Fruit fly (Drosophila melanogaster) whole organism, embryonic: ENCODE measurements around the gene CG4462.

Experiments
- ATbp ChIP-seq: fragments of 200-800 bp; sonication (Bioruptor generic); optimal IDR thresholded peaks from 2 replicates; lab custom pipeline; 2017; ENCODE audit warnings: missing biosample characterization, mild to moderate bottlenecking, missing genetic modification characterization, missing genetic modification reagents
- Asciz ChIP-seq: fragments of 200-800 bp; sonication (Bioruptor generic); optimal IDR thresholded peaks from 2 replicates; lab custom pipeline; 2017; ENCODE audit warnings: missing biosample characterization, mild to moderate bottlenecking, missing genetic modification characterization, missing genetic modification reagents
- Atf-2 ChIP-seq: fragments of 200-800 bp; sonication (Bioruptor generic); optimal IDR thresholded peaks from 2 replicates; lab custom pipeline; 2016; ENCODE audit warnings: missing biosample characterization, missing genetic modification characterization
- Awh ChIP-seq: fragments of 200-800 bp; sonication (Bioruptor generic); IDR thresholded peaks from 2 replicates; pipeline ENCODE4, ENCODE4 v1.3.6; 2022; ENCODE audit warnings: missing biosample characterization, missing genetic modification characterization
- CG11093 ChIP-seq: fragments of 200-800 bp; sonication (Bioruptor generic); IDR thresholded peaks from 3 replicates; pipeline ENCODE4 v1.3.6; 2022; ENCODE audit warnings: missing biosample characterization, missing genetic modification characterization
- CG12236 ChIP-seq: fragments of 200-800 bp; sonication (Bioruptor generic); optimal IDR thresholded peaks from 2 replicates; lab custom pipeline; 2016; ENCODE audit warnings: missing biosample characterization, missing genetic modification characterization
- CG13424 ChIP-seq: fragments of 200-800 bp; sonication (Bioruptor generic); optimal IDR thresholded peaks from 2 replicates; lab custom pipeline; 2019; ENCODE audit warnings: missing biosample characterization, mild to moderate bottlenecking, missing genetic modification characterization, moderate library complexity
- CG14441 ChIP-seq: fragments of 200-800 bp; sonication (Bioruptor generic); IDR thresholded peaks from 2 replicates; pipeline ENCODE4 v1.3.6; 2022; ENCODE audit warnings: missing biosample characterization, missing genetic modification characterization
- CG14710 ChIP-seq: fragments of 200-800 bp; sonication (Bioruptor generic); optimal IDR thresholded peaks from 3 replicates; lab custom pipeline; 2019; ENCODE audit warnings: missing biosample characterization, mild to moderate bottlenecking, missing genetic modification characterization, moderate library complexity
- CG14965 ChIP-seq: fragments of 200-800 bp; sonication (Bioruptor generic); optimal IDR thresholded peaks from 2 replicates; lab custom pipeline; 2016; ENCODE audit warnings: missing biosample characterization, missing genetic modification characterization, borderline replicate concordance
- CG15011 ChIP-seq: fragments of 200-800 bp; sonication (Bioruptor generic); optimal IDR thresholded peaks from 3 replicates; lab custom pipeline; 2018; ENCODE audit warnings: missing biosample characterization, mild to moderate bottlenecking, missing genetic modification characterization
- CG15514 ChIP-seq: fragments of 200-800 bp; sonication (Bioruptor generic); optimal IDR thresholded peaks from 3 replicates; lab custom pipeline; 2017; ENCODE audit warnings: missing biosample characterization, missing genetic modification characterization, mild to moderate bottlenecking, moderate library complexity, missing genetic modification reagents
- CG16813 ChIP-seq: fragments of 200-800 bp; sonication (Bioruptor generic); IDR thresholded peaks from 3 replicates; pipeline ENCODE4 v1.3.6; 2022; ENCODE audit warnings: missing biosample characterization, missing genetic modification characterization; ENCODE audit not compliant: partially characterized antibody
- CG17328 ChIP-seq: fragments of 200-800 bp; sonication (Bioruptor generic); IDR thresholded peaks from 2 replicates; pipeline ENCODE4 v1.3.6; 2022; ENCODE audit warnings: missing biosample characterization, missing genetic modification characterization
- CG17612 ChIP-seq: fragments of 200-800 bp; sonication (Bioruptor generic); IDR thresholded peaks from 2 replicates; pipeline ENCODE4 v1.3.6; 2022; ENCODE audit warnings: missing biosample characterization, missing genetic modification characterization
- CG2199 ChIP-seq: fragments of 200-800 bp; sonication (Bioruptor generic); IDR thresholded peaks from 3 replicates; pipeline ENCODE4 v1.3.6; 2022; ENCODE audit warnings: missing biosample characterization, missing genetic modification characterization
- CG33557 ChIP-seq: fragments of 200-800 bp; sonication (Bioruptor generic); optimal IDR thresholded peaks from 2 replicates; lab custom pipeline; 2019; ENCODE audit warnings: missing biosample characterization, mild to moderate bottlenecking, missing genetic modification characterization, moderate library complexity
- CG34224 ChIP-seq: fragments of 200-800 bp; sonication (Bioruptor generic); IDR thresholded peaks from 3 replicates; pipeline ENCODE4 v1.3.6; 2022; ENCODE audit warnings: missing biosample characterization, missing genetic modification characterization; ENCODE audit not compliant: partially characterized antibody
- CG5180 ChIP-seq: fragments of 200-800 bp; sonication (Bioruptor generic); optimal IDR thresholded peaks from 3 replicates; lab custom pipeline; 2017; ENCODE audit warnings: missing biosample characterization, missing genetic modification characterization, mild to moderate bottlenecking, moderate library complexity, missing genetic modification reagents
- CG7928 ChIP-seq: fragments of 200-800 bp; sonication (Bioruptor generic); optimal IDR thresholded peaks from 2 replicates; lab custom pipeline; 2017; ENCODE audit warnings: missing biosample characterization, mild to moderate bottlenecking, missing genetic modification characterization
- CG8089 ChIP-seq: fragments of 200-800 bp; sonication (Bioruptor generic); optimal IDR thresholded peaks from 3 replicates; lab custom pipeline; 2016; ENCODE audit warnings: missing biosample characterization, missing genetic modification characterization
- CG8388 ChIP-seq: fragments of 200-800 bp; sonication (Bioruptor generic); optimal IDR thresholded peaks from 2 replicates; lab custom pipeline; 2019; ENCODE audit warnings: missing biosample characterization, mild to moderate bottlenecking, missing genetic modification characterization, moderate library complexity
- CG9215 ChIP-seq: fragments of 200-800 bp; sonication (Bioruptor generic); IDR thresholded peaks from 2 replicates; pipeline ENCODE4 v1.3.6; 2022; ENCODE audit warnings: missing biosample characterization, missing genetic modification characterization
- Dip2 ChIP-seq: fragments of 200-800 bp; sonication (Bioruptor generic); IDR thresholded peaks from 2 replicates; pipeline ENCODE4 v1.3.6; 2022; ENCODE audit warnings: missing biosample characterization, missing genetic modification characterization
- Doc2 ChIP-seq: fragments of 200-800 bp; sonication (Bioruptor generic); IDR thresholded peaks from 2 replicates; pipeline ENCODE4 v1.3.6; 2022; ENCODE audit warnings: missing biosample characterization, missing genetic modification characterization
- Drgx ChIP-seq: fragments of 200-800 bp; sonication (Bioruptor generic); IDR thresholded peaks from 2 replicates; pipeline ENCODE4 v1.3.6; 2022; ENCODE audit warnings: missing biosample characterization, missing genetic modification characterization
- E2f2 ChIP-seq: fragments of 200-800 bp; sonication (Bioruptor generic); IDR thresholded peaks from 2 replicates; pipeline ENCODE4 v1.3.6; 2022; ENCODE audit warnings: missing biosample characterization, missing genetic modification characterization
- Lim3 ChIP-seq: fragments of 200-800 bp; sonication (Bioruptor generic); IDR thresholded peaks from 2 replicates; pipeline ENCODE4 v1.3.6; 2022; ENCODE audit warnings: missing biosample characterization, missing genetic modification characterization
- MTF-1 ChIP-seq: fragments of 200-800 bp; sonication (Bioruptor generic); optimal IDR thresholded peaks from 2 replicates; lab custom pipeline; 2018; ENCODE audit warnings: missing biosample characterization, mild to moderate bottlenecking, missing genetic modification characterization, borderline replicate concordance
- Oli ChIP-seq: fragments of 200-800 bp; sonication (Bioruptor generic); optimal IDR thresholded peaks from 2 replicates; lab custom pipeline; 2018; ENCODE audit warnings: missing biosample characterization, mild to moderate bottlenecking, missing genetic modification characterization, moderate library complexity
- Sry-β ChIP-seq: fragments of 200-800 bp; sonication (Bioruptor generic); optimal IDR thresholded peaks from 2 replicates; lab custom pipeline; 2018; ENCODE audit warnings: missing biosample characterization, mild to moderate bottlenecking, missing genetic modification characterization, moderate library complexity
- cato ChIP-seq: fragments of 200-800 bp; sonication (Bioruptor generic); optimal IDR thresholded peaks from 2 replicates; lab custom pipeline; 2016; ENCODE audit warnings: missing biosample characterization, missing genetic modification characterization, borderline replicate concordance
- cg ChIP-seq: fragments of 200-800 bp; sonication (Bioruptor generic); optimal IDR thresholded peaks from 3 replicates; lab custom pipeline; 2019; ENCODE audit warnings: missing biosample characterization, mild to moderate bottlenecking, missing genetic modification characterization, moderate library complexity
- ci ChIP-seq: fragments of 200-800 bp; sonication (Bioruptor generic); IDR thresholded peaks from 3 replicates; pipeline ENCODE4 v1.3.6; 2022; ENCODE audit warnings: missing biosample characterization, missing genetic modification characterization
- disco-r ChIP-seq: fragments of 200-800 bp; sonication (Bioruptor generic); optimal IDR thresholded peaks from 2 replicates; lab custom pipeline; 2016; ENCODE audit warnings: missing biosample characterization, missing genetic modification characterization
- dpn ChIP-seq, 2 experiments: fragments of 200-800 bp; sonication (Bioruptor generic); optimal IDR thresholded peaks; 3 replicates each; lab custom pipeline; 2016; ENCODE audit warnings: missing biosample characterization in 2 of 2, missing genetic modification characterization in 2 of 2
- esg ChIP-seq: fragments of 200-800 bp; sonication (Bioruptor generic); conservative IDR thresholded peaks from 2 replicates; pipeline ENCODE4 v1.3.6; 2022; ENCODE audit warnings: missing biosample characterization, missing genetic modification characterization
- ftz-f1 ChIP-seq: fragments of 200-800 bp; sonication (Bioruptor generic); optimal IDR thresholded peaks from 2 replicates; lab custom pipeline; 2016; ENCODE audit warnings: missing biosample characterization, missing genetic modification characterization
- jumu ChIP-seq: fragments of 200-800 bp; sonication (Bioruptor generic); optimal IDR thresholded peaks from 3 replicates; lab custom pipeline; 2016; ENCODE audit warnings: missing biosample characterization, missing genetic modification characterization
- kni ChIP-seq: fragments of 200-800 bp; sonication (Bioruptor generic); optimal IDR thresholded peaks from 3 replicates; lab custom pipeline; 2017; ENCODE audit warnings: mild to moderate bottlenecking, missing biosample characterization, missing genetic modification reagents, missing genetic modification characterization
- nerfin-2 ChIP-seq: fragments of 200-800 bp; sonication (Bioruptor generic); IDR thresholded peaks from 2 replicates; pipeline ENCODE4 v1.3.6; 2022; ENCODE audit warnings: missing biosample characterization, missing genetic modification characterization; ENCODE audit not compliant: partially characterized antibody
- oc ChIP-seq: fragments of 200-800 bp; sonication (Bioruptor generic); optimal IDR thresholded peaks from 2 replicates; lab custom pipeline; 2018; ENCODE audit warnings: missing biosample characterization, mild to moderate bottlenecking, missing genetic modification characterization, moderate library complexity
- peb ChIP-seq: fragments of 200-800 bp; sonication (Bioruptor generic); IDR thresholded peaks from 2 replicates; pipeline ENCODE4 v1.3.6; 2022; ENCODE audit warnings: missing biosample characterization, missing genetic modification characterization
- pho ChIP-seq: fragments of 200-800 bp; sonication (Bioruptor generic); optimal IDR thresholded peaks from 2 replicates; lab custom pipeline; 2016; ENCODE audit warnings: missing biosample characterization, missing genetic modification characterization
- pum ChIP-seq: fragments of 200-800 bp; sonication (Bioruptor generic); optimal IDR thresholded peaks from 2 replicates; lab custom pipeline; 2016; ENCODE audit warnings: missing biosample characterization, missing genetic modification characterization
- repo ChIP-seq: fragments of 200-800 bp; sonication (Bioruptor generic); optimal IDR thresholded peaks from 2 replicates; lab custom pipeline; 2016; ENCODE audit warnings: missing biosample characterization, missing genetic modification characterization
- shn ChIP-seq: fragments of 200-800 bp; sonication (Bioruptor generic); optimal IDR thresholded peaks from 3 replicates; lab custom pipeline; 2016; ENCODE audit warnings: missing biosample characterization, missing genetic modification characterization
- sug ChIP-seq: fragments of 200-800 bp; optimal IDR thresholded peaks from 2 replicates; lab custom pipeline; 2019; ENCODE audit warnings: missing biosample characterization, mild to moderate bottlenecking, missing genetic modification characterization, moderate library complexity
- yki ChIP-seq: fragments of >200 bp; optimal IDR thresholded peaks from 3 replicates; lab custom pipeline; 2018
- zfh1 ChIP-seq: fragments of 200-800 bp; sonication (Bioruptor generic); IDR thresholded peaks from 3 replicates; pipeline ENCODE4 v1.3.6; 2022; ENCODE audit warnings: missing biosample characterization, missing genetic modification characterization

CG4462 gene

dm6 chr3R:19905932-19906439 lies 19.2 kb downstream of the CG4462 start:
- TF ChIP-seq shn (GFP tag; lab: Kevin White, UChicago) (peak; percentile 76), CG33557 (no peak), dpn (GFP tag; optimal IDR thresholded peaks at IDR 0.05; lab: Kevin White, UChicago) (peak; percentile 71 to 89), oc (tag; lab: Kevin White, UChicago) (peak; percentile 44), CG17328 (GFP tag; lab: Robert Waterston, UW) (peak; percentile 76), nerfin-2 (GFP tag; lab: Robert Waterston, UW) (no peak), Awh (GFP tag; lab: Robert Waterston, UW) (peak; percentile 74; the same call in 1 of the 2 replicates), CG5180 (GFP tag; lab: Kevin White, UChicago) (peak; percentile 49), CG15011 (GFP tag; lab: Kevin White, UChicago) (peak; percentile 41), Oli (tag; lab: Kevin White, UChicago) (peak; percentile 83), Sry-β (no peak), CG14965 (GFP tag; lab: Kevin White, UChicago) (peak; percentile 14), CG7928 (GFP tag; lab: Kevin White, UChicago) (no peak), CG34224 (GFP tag; lab: Robert Waterston, UW) (no peak), cg (peak; percentile 32), Atf-2 (GFP tag; lab: Kevin White, UChicago) (peak; percentile 45), CG15514 (peak; percentile 74), CG11093 (GFP tag; lab: Robert Waterston, UW) (peak; percentile 67; the same call in 2 of the 3 replicates), zfh1 (GFP tag; lab: Robert Waterston, UW) (peak; percentile 81), jumu (GFP tag; lab: Kevin White, UChicago) (peak; percentile 52), Lim3 (GFP tag; lab: Robert Waterston, UW) (peak; percentile 46; the same call in 1 of the 2 replicates), Doc2 (GFP tag; lab: Robert Waterston, UW) (0 out of 2 replicates have a peak, but pooled peaks have one; percentile 29), Drgx (GFP tag; lab: Robert Waterston, UW) (peak; percentile 84), disco-r (GFP tag; lab: Kevin White, UChicago) (peak; percentile 46), pum (no peak), MTF-1 (GFP tag; lab: Kevin White, UChicago) (peak; percentile 38), cato (peak; percentile 40), E2f2 (GFP tag; lab: Robert Waterston, UW) (peak; percentile 58), Asciz (GFP tag; lab: Kevin White, UChicago) (peak; percentile 50), CG8089 (GFP tag; lab: Kevin White, UChicago) (peak; percentile 44), CG13424 (tag; lab: Kevin White, UChicago) (peak; percentile 78), ATbp (peak; percentile 78), ci (GFP tag; lab: Robert Waterston, UW) (peak; percentile 90), CG8388 (GFP tag; lab: Kevin White, UChicago) (peak; percentile 61), Dip2 (GFP tag; lab: Robert Waterston, UW) (no peak), yki (no peak), CG14710 (tag; lab: Kevin White, UChicago) (peak; percentile 6), CG2199 (GFP tag; lab: Robert Waterston, UW) (peak; percentile 87), repo (no peak), esg (peak; percentile 77), CG9215 (GFP tag; lab: Robert Waterston, UW) (peak; percentile 85), kni (GFP tag; lab: Kevin White, UChicago) (no peak), CG16813 (GFP tag; lab: Robert Waterston, UW) (0 out of 3 replicates have a peak, but pooled peaks have one; percentile 4), CG12236 (GFP tag; lab: Kevin White, UChicago) (peak; percentile 27), sug (tag; lab: Kevin White, UChicago) (peak; percentile 98), CG17612 (GFP tag; lab: Robert Waterston, UW) (no peak), pho (peak; percentile 82), ftz-f1 (GFP tag; lab: Kevin White, UChicago) (peak; percentile 87), peb (GFP tag; lab: Robert Waterston, UW) (peak; percentile 57; the same call in 1 of the 2 replicates), CG14441 (GFP tag; lab: Robert Waterston, UW) (peak; percentile 87)
